Worm (Caenorhabditis elegans): ENCODE data around the gene F46C5.4.

ce11 chrII:8845298-8845697, 9.4 kb downstream of the F46C5.4 start, which contains the start of gene agxt-1:
- TF ChIP-seq hnd-1 (tag; optimal IDR thresholded peaks at IDR 0.05), result no peak
- no peak for TF ChIP-seq flt-1 (GFP tag; IDR thresholded peaks at IDR 0.05)
- no peak for TF ChIP-seq ceh-36 (tag; optimal IDR thresholded peaks at IDR 0.05)
- no peak for TF ChIP-seq ama-1 (optimal IDR thresholded peaks at IDR 0.05)
- TF ChIP-seq F13C5.2 (tag; optimal IDR thresholded peaks at IDR 0.05), result no peak
- TF ChIP-seq tbx-11 (GFP tag; IDR thresholded peaks at IDR 0.05), result no peak
- TF ChIP-seq pes-1 (GFP tag; IDR thresholded peaks at IDR 0.05), result no peak

All from whole organism, early embryonic.